Worm (Caenorhabditis elegans) whole organism, young adult: Measurements from ENCODE around the gene dkf-2.

Experiments used
- F57A8.1 ChIP-seq: fragments of 200-800 bp; sonication (Bioruptor generic); optimal IDR thresholded peaks from 2 replicates; lab custom pipeline; 2018; ENCODE audit warnings: mild to moderate bottlenecking, missing genetic modification characterization, moderate library complexity, missing compliant biosample characterization
- Y67H2A.10 ChIP-seq: fragments of 200-800 bp; sonication (Bioruptor generic); conservative IDR thresholded peaks from 2 replicates; pipeline ENCODE4 v1.3.6; 2022; ENCODE audit warnings: missing genetic modification reagents, missing genetic modification characterization, missing compliant biosample characterization
- bed-2 ChIP-seq: fragments of 200-800 bp; sonication (Bioruptor generic); IDR thresholded peaks from 2 replicates; pipeline ENCODE4 v1.3.6; 2022; ENCODE audit warnings: missing genetic modification reagents, missing genetic modification characterization, missing compliant biosample characterization
- ceh-58 ChIP-seq: fragments of 200-800 bp; sonication (Bioruptor generic); IDR thresholded peaks from 2 replicates; pipeline ENCODE4 v1.3.6; 2022; ENCODE audit warnings: missing genetic modification characterization, missing compliant biosample characterization
- fkh-3 ChIP-seq: sonication (generic microtip); optimal IDR thresholded peaks from 2 replicates; lab custom pipeline; 2016; ENCODE audit warnings: mild to moderate bottlenecking, missing genetic modification characterization, missing compliant biosample characterization
- hmg-20 ChIP-seq: fragments of 200-800 bp; sonication (Bioruptor generic); IDR thresholded peaks from 2 replicates; pipeline ENCODE4 v1.3.6; 2022; ENCODE audit warnings: missing genetic modification reagents, missing genetic modification characterization, missing compliant biosample characterization
- lir-1 ChIP-seq: fragments of 200-800 bp; sonication (Bioruptor generic); conservative IDR thresholded peaks from 2 replicates; pipeline ENCODE4 v1.3.6; 2022; ENCODE audit warnings: missing genetic modification reagents, missing genetic modification characterization, missing compliant biosample characterization
- snpc-1.3 ChIP-seq: sonication (generic microtip); optimal IDR thresholded peaks from 2 replicates; lab custom pipeline; 2017; ENCODE audit warnings: missing genetic modification characterization, mild to moderate bottlenecking, missing compliant biosample characterization, antibody characterized with exemption, moderate library complexity, missing genotype, missing genetic modification reagents; ENCODE audit not compliant: insufficient read depth

dkf-2 gene

DNA sequence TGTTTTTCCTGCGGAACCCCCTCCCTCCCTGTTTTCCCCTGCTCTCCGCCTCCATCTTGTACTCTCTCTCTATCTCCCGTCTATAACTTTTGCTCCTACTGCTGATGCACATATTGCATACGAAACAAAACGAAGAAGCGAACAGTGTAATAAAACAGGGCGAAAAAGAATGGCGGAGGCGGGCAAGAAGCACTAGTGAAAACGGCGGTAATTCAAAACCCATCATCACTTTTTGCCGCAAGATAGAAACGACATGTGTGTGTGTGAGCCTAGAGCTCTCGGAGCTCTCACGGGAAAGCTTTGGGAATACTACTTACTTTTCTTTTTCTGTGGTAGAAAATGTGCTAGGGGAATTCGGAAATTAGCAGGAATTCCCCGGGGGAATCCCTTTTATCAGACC is 88.7 kb downstream of the dkf-2 start:
- TF ChIP-seq snpc-1.3, result no peak
- TF ChIP-seq ceh-58 (GFP tag; lab: Robert Waterston, UW), result no peak
- TF ChIP-seq bed-2 (GFP tag; lab: Robert Waterston, UW), result no peak
- no peak for TF ChIP-seq F57A8.1
- TF ChIP-seq fkh-3 (tag; lab: Kevin White, UChicago), result no peak
- no peak for TF ChIP-seq hmg-20
- no peak for TF ChIP-seq Y67H2A.10 (GFP tag; lab: Robert Waterston, UW)
- TF ChIP-seq lir-1, result no peak
